Fruit fly (Drosophila melanogaster) whole organism, embryonic: Measurements from ENCODE around the gene CG6295.

ENCODE experiments used
- Aef1 ChIP-seq: fragments of 200-800 bp; sonication (Bioruptor generic); IDR thresholded peaks from 3 replicates; pipeline ENCODE4 v1.3.6; 2022; ENCODE audit warnings: missing biosample characterization, missing genetic modification characterization
- Asciz ChIP-seq: fragments of 200-800 bp; sonication (Bioruptor generic); optimal IDR thresholded peaks from 2 replicates; lab custom pipeline; 2017; ENCODE audit warnings: missing biosample characterization, mild to moderate bottlenecking, missing genetic modification characterization, missing genetic modification reagents
- BtbVII ChIP-seq: fragments of 200-800 bp; sonication (Bioruptor generic); optimal IDR thresholded peaks from 3 replicates; lab custom pipeline; 2017; ENCODE audit warnings: missing biosample characterization, mild to moderate bottlenecking, missing genetic modification characterization
- C15 ChIP-seq: fragments of 200-800 bp; sonication (Bioruptor generic); IDR thresholded peaks from 3 replicates; pipeline ENCODE4 v1.3.6; 2022; ENCODE audit warnings: missing biosample characterization, missing genetic modification characterization
- CG10654 ChIP-seq: fragments of 200-800 bp; sonication (Bioruptor generic); optimal IDR thresholded peaks from 2 replicates; lab custom pipeline; 2016; ENCODE audit warnings: missing biosample characterization, missing genetic modification characterization
- CG12104 ChIP-seq: fragments of 200-800 bp; sonication (Bioruptor generic); optimal IDR thresholded peaks from 3 replicates; lab custom pipeline; 2016; ENCODE audit warnings: missing biosample characterization, missing genetic modification characterization
- CG12219 ChIP-seq: fragments of 200-800 bp; sonication (Bioruptor generic); optimal IDR thresholded peaks from 3 replicates; lab custom pipeline; 2018; ENCODE audit warnings: missing biosample characterization, mild to moderate bottlenecking, missing genetic modification characterization
- CG14014 ChIP-seq: fragments of 200-800 bp; sonication (Bioruptor generic); IDR thresholded peaks from 2 replicates; pipeline ENCODE4 v1.3.6; 2022; ENCODE audit warnings: missing biosample characterization, missing genetic modification characterization
- CG14441 ChIP-seq: fragments of 200-800 bp; sonication (Bioruptor generic); IDR thresholded peaks from 2 replicates; pipeline ENCODE4 v1.3.6; 2022; ENCODE audit warnings: missing biosample characterization, missing genetic modification characterization
- CG18764 ChIP-seq: fragments of 200-800 bp; sonication (Bioruptor generic); optimal IDR thresholded peaks from 3 replicates; lab custom pipeline; 2016; ENCODE audit warnings: missing biosample characterization, missing genetic modification characterization
- CG2678 ChIP-seq: fragments of 200-800 bp; sonication (Bioruptor generic); optimal IDR thresholded peaks from 3 replicates; lab custom pipeline; 2019; ENCODE audit warnings: missing biosample characterization, mild to moderate bottlenecking, missing genetic modification characterization, moderate library complexity
- CG30020 ChIP-seq: fragments of 200-800 bp; optimal IDR thresholded peaks from 2 replicates; lab custom pipeline; 2019; ENCODE audit warnings: missing biosample characterization, mild to moderate bottlenecking, missing genetic modification characterization, moderate library complexity
- CG31441 ChIP-seq: fragments of 200-800 bp; sonication (Bioruptor generic); IDR thresholded peaks from 2 replicates; pipeline ENCODE4 v1.3.6; 2022; ENCODE audit warnings: missing biosample characterization, missing genetic modification characterization
- CG3726 ChIP-seq: fragments of 200-800 bp; sonication (Bioruptor generic); IDR thresholded peaks from 3 replicates; pipeline ENCODE4, ENCODE4 v1.3.6; 2022; ENCODE audit warnings: missing biosample characterization, missing genetic modification characterization
- CG4404 ChIP-seq: fragments of 200-800 bp; sonication (Bioruptor generic); IDR thresholded peaks from 2 replicates; pipeline ENCODE4 v1.3.6; 2022; ENCODE audit warnings: missing biosample characterization, missing genetic modification characterization
- CG5180 ChIP-seq: fragments of 200-800 bp; sonication (Bioruptor generic); optimal IDR thresholded peaks from 3 replicates; lab custom pipeline; 2017; ENCODE audit warnings: missing biosample characterization, missing genetic modification characterization, mild to moderate bottlenecking, moderate library complexity, missing genetic modification reagents
- CG6683 ChIP-seq: fragments of 200-800 bp; sonication (Bioruptor generic); optimal IDR thresholded peaks from 2 replicates; lab custom pipeline; 2017; ENCODE audit warnings: missing biosample characterization, mild to moderate bottlenecking, missing genetic modification characterization, missing genetic modification reagents
- CG6854 ChIP-seq: fragments of 200-800 bp; sonication (Bioruptor generic); optimal IDR thresholded peaks from 3 replicates; lab custom pipeline; 2017; ENCODE audit warnings: missing biosample characterization, mild to moderate bottlenecking, missing genetic modification characterization
- CG7786 ChIP-seq: fragments of 200-800 bp; sonication (Bioruptor generic); optimal IDR thresholded peaks from 2 replicates; lab custom pipeline; 2016; ENCODE audit warnings: missing biosample characterization, missing genetic modification characterization
- CG7987 ChIP-seq: fragments of 200-800 bp; sonication (Bioruptor generic); optimal IDR thresholded peaks from 2 replicates; lab custom pipeline; 2018; ENCODE audit warnings: missing biosample characterization, mild to moderate bottlenecking, missing genetic modification characterization, moderate library complexity
- CG9437 ChIP-seq: fragments of 200-800 bp; sonication (Bioruptor generic); optimal IDR thresholded peaks from 2 replicates; lab custom pipeline; 2018; ENCODE audit warnings: missing biosample characterization, mild to moderate bottlenecking, missing genetic modification characterization
- Chrac-16 ChIP-seq: fragments of 200-800 bp; sonication (Bioruptor generic); optimal IDR thresholded peaks from 3 replicates; lab custom pipeline; 2016; ENCODE audit warnings: missing biosample characterization, missing genetic modification characterization
- D19A ChIP-seq: fragments of 200-800 bp; optimal IDR thresholded peaks from 3 replicates; lab custom pipeline; 2019; ENCODE audit warnings: missing biosample characterization, mild to moderate bottlenecking, missing genetic modification characterization, moderate library complexity
- ERR ChIP-seq: fragments of 200-800 bp; sonication (Bioruptor generic); optimal IDR thresholded peaks from 2 replicates; lab custom pipeline; 2016; ENCODE audit warnings: missing biosample characterization, missing genetic modification characterization
- Eip74EF ChIP-seq, 2 experiments: fragments of 200-800 bp in 1 of 2; fragments of >200 bp in 1 of 2; sonication (Bioruptor generic) in 1 of 2; optimal IDR thresholded peaks; 2 replicates each; lab custom pipeline; 2017 to 2019; ENCODE audit warnings: missing biosample characterization in 2 of 2, missing genetic modification characterization in 2 of 2, mild to moderate bottlenecking in 1 of 2, moderate library complexity in 1 of 2
- Fer3 ChIP-seq: fragments of 200-800 bp; sonication (Bioruptor generic); optimal IDR thresholded peaks from 2 replicates; lab custom pipeline; 2018; ENCODE audit warnings: missing biosample characterization, mild to moderate bottlenecking, missing genetic modification characterization, moderate library complexity
- HHEX ChIP-seq: fragments of 200-800 bp; sonication (Bioruptor generic); optimal IDR thresholded peaks from 3 replicates; lab custom pipeline; 2017; ENCODE audit warnings: missing biosample characterization, mild to moderate bottlenecking, missing genetic modification characterization, missing genetic modification reagents
- Hr78 ChIP-seq, 2 experiments: fragments of 200-800 bp in 1 of 2; fragments of >200 bp in 1 of 2; sonication (Bioruptor generic) in 1 of 2; optimal IDR thresholded peaks; 2 replicates each; lab custom pipeline; 2017 to 2019; ENCODE audit warnings: missing biosample characterization in 2 of 2, missing genetic modification characterization in 2 of 2, mild to moderate bottlenecking in 1 of 2, moderate library complexity in 1 of 2
- Mes4 ChIP-seq: fragments of 200-800 bp; sonication (Bioruptor generic); optimal IDR thresholded peaks from 2 replicates; lab custom pipeline; 2016; ENCODE audit warnings: missing biosample characterization, missing genetic modification characterization
- Myb ChIP-seq: fragments of 200-800 bp; sonication (Bioruptor generic); optimal IDR thresholded peaks from 2 replicates; lab custom pipeline; 2016; ENCODE audit warnings: missing biosample characterization, missing genetic modification characterization
- NC2α ChIP-seq: fragments of 200-800 bp; sonication (Bioruptor generic); optimal IDR thresholded peaks from 2 replicates; lab custom pipeline; 2016; ENCODE audit warnings: missing biosample characterization, missing genetic modification characterization
- Xbp1 ChIP-seq: fragments of 200-800 bp; sonication (Bioruptor generic); optimal IDR thresholded peaks from 3 replicates; lab custom pipeline; 2016; ENCODE audit warnings: missing biosample characterization, mild to moderate bottlenecking, missing genetic modification characterization
- cwo ChIP-seq: fragments of 200-800 bp; sonication (Bioruptor generic); optimal IDR thresholded peaks from 3 replicates; lab custom pipeline; 2017; ENCODE audit warnings: missing biosample characterization, missing genetic modification characterization, mild to moderate bottlenecking, moderate library complexity, missing genetic modification reagents
- eyg ChIP-seq: fragments of 200-800 bp; sonication (Bioruptor generic); optimal IDR thresholded peaks from 3 replicates; lab custom pipeline; 2016; ENCODE audit warnings: missing biosample characterization, missing genetic modification characterization
- fd96Cb ChIP-seq: fragments of 200-800 bp; sonication (Bioruptor generic); optimal IDR thresholded peaks from 2 replicates; lab custom pipeline; 2018; ENCODE audit warnings: missing biosample characterization, mild to moderate bottlenecking, missing genetic modification characterization, moderate library complexity
- ftz-f1 ChIP-seq: fragments of 200-800 bp; sonication (Bioruptor generic); optimal IDR thresholded peaks from 2 replicates; lab custom pipeline; 2016; ENCODE audit warnings: missing biosample characterization, missing genetic modification characterization
- gem ChIP-seq: fragments of 200-800 bp; sonication (Bioruptor generic); optimal IDR thresholded peaks from 2 replicates; lab custom pipeline; 2019; ENCODE audit warnings: missing biosample characterization, mild to moderate bottlenecking, missing genetic modification characterization, moderate library complexity
- grau ChIP-seq: fragments of 200-800 bp; optimal IDR thresholded peaks from 3 replicates; lab custom pipeline; 2019; ENCODE audit warnings: missing biosample characterization, mild to moderate bottlenecking, missing genetic modification characterization, moderate library complexity
- jing ChIP-seq: fragments of 200-800 bp; sonication (Bioruptor generic); optimal IDR thresholded peaks from 2 replicates; lab custom pipeline; 2018; ENCODE audit warnings: missing biosample characterization, mild to moderate bottlenecking, missing genetic modification characterization
- jumu ChIP-seq: fragments of 200-800 bp; sonication (Bioruptor generic); optimal IDR thresholded peaks from 3 replicates; lab custom pipeline; 2016; ENCODE audit warnings: missing biosample characterization, missing genetic modification characterization
- klu ChIP-seq: fragments of 200-800 bp; sonication (Bioruptor generic); IDR thresholded peaks from 2 replicates; pipeline ENCODE4 v1.3.6; 2022; ENCODE audit warnings: missing biosample characterization, missing genetic modification characterization
- nerfin-1 ChIP-seq: fragments of 200-800 bp; sonication (Bioruptor generic); optimal IDR thresholded peaks from 3 replicates; lab custom pipeline; 2019; ENCODE audit warnings: missing biosample characterization, mild to moderate bottlenecking, missing genetic modification characterization, moderate library complexity
- nom ChIP-seq: fragments of 200-800 bp; sonication (Bioruptor generic); optimal IDR thresholded peaks from 2 replicates; lab custom pipeline; 2017; ENCODE audit warnings: missing biosample characterization, missing genetic modification characterization, mild to moderate bottlenecking, moderate library complexity, missing genetic modification reagents
- pho ChIP-seq: fragments of 200-800 bp; sonication (Bioruptor generic); optimal IDR thresholded peaks from 2 replicates; lab custom pipeline; 2016; ENCODE audit warnings: missing biosample characterization, missing genetic modification characterization
- pnt ChIP-seq: fragments of 200-800 bp; sonication (Bioruptor generic); optimal IDR thresholded peaks from 3 replicates; lab custom pipeline; 2016; ENCODE audit warnings: missing biosample characterization, missing genetic modification characterization
- prd ChIP-seq, 3 experiments: fragments of >200 bp in 2 of 3; fragments of 200-800 bp in 1 of 3; sonication (Bioruptor generic) in 1 of 3; optimal IDR thresholded peaks in 2 of 3; IDR thresholded peaks in 1 of 3; 2 replicates in 2 of 3; 3 replicates in 1 of 3; pipeline versions ENCODE4 v1.3.6 to Lab custom; 2017 to 2022; ENCODE audit warnings: missing biosample characterization in 1 of 3, missing genetic modification characterization in 1 of 3
- tgo ChIP-seq: fragments of 200-800 bp; sonication (Bioruptor generic); IDR thresholded peaks from 3 replicates; pipeline ENCODE4 v1.3.6; 2022; ENCODE audit warnings: missing biosample characterization, missing genetic modification characterization
- unpg ChIP-seq: fragments of 200-800 bp; sonication (Bioruptor generic); optimal IDR thresholded peaks from 3 replicates; lab custom pipeline; 2018; ENCODE audit warnings: missing biosample characterization, mild to moderate bottlenecking, missing genetic modification characterization, moderate library complexity
- zfh1 ChIP-seq: fragments of 200-800 bp; sonication (Bioruptor generic); IDR thresholded peaks from 3 replicates; pipeline ENCODE4 v1.3.6; 2022; ENCODE audit warnings: missing biosample characterization, missing genetic modification characterization

Gene CG6295

DNA sequence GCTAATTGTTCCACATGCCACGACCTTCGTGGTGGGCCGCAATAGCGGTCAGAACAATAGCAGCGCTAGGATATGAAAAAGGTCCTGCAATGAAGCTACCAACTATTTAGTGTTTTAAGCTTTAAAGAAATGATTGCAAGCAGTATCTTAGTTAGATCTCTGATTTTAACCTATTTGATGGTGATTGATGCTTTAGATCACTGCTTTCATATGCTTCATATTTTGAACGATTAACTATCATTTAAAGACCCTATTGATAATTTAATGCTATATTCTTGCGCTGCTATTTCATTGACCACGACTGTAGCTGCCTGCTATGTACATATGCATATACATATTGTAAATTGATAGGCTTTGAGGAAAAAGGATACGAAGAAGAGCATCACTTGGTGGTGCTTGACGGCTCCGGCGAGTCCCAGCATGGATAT lies 43.1 kb downstream of the CG6295 start (continued):
- TF ChIP-seq unpg (GFP tag; lab: Kevin White, UChicago) (peak; percentile 62), C15 (peak; percentile 6; the same call in 1 of the 3 replicates), D19A (tag; lab: Kevin White, UChicago) (peak; percentile 67), eyg (GFP tag; lab: Kevin White, UChicago) (no peak), Myb (peak; percentile 19), CG9437 (GFP tag; lab: Kevin White, UChicago) (no peak), Mes4 (GFP tag; lab: Kevin White, UChicago) (no peak), grau (tag; lab: Kevin White, UChicago) (peak; percentile 59), CG3726 (GFP tag; lab: Robert Waterston, UW) (no peak), BtbVII (peak; percentile 78), NC2α (no peak), CG30020 (tag; lab: Kevin White, UChicago) (no peak), CG6683 (GFP tag; lab: Kevin White, UChicago) (no peak), CG5180 (peak; percentile 68), jumu (GFP tag; lab: Kevin White, UChicago) (peak; percentile 55), jing (peak; percentile 0), CG4404 (GFP tag; lab: Robert Waterston, UW) (peak; percentile 54), Asciz (GFP tag; lab: Kevin White, UChicago) (peak; percentile 78), klu (GFP tag; lab: Robert Waterston, UW) (peak; percentile 38; the same call in 1 of the 2 replicates), CG18764 (peak; percentile 74), ftz-f1 (GFP tag; lab: Kevin White, UChicago) (peak; percentile 1), ERR (peak; percentile 60), zfh1 (GFP tag; lab: Robert Waterston, UW) (peak; percentile 59; the same call in 1 of the 3 replicates), Aef1 (GFP tag; lab: Robert Waterston, UW) (peak; percentile 59; the same call in 2 of the 3 replicates), CG14014 (GFP tag; lab: Robert Waterston, UW) (peak; percentile 45; the same call in 1 of the 2 replicates), pnt (GFP tag; lab: Kevin White, UChicago) (peak; percentile 46), Hr78 (GFP tag; optimal IDR thresholded peaks at IDR 0.05; lab: Kevin White, UChicago) (peak in 1 of 2 experiments; percentile 25), CG14441 (GFP tag; lab: Robert Waterston, UW) (peak; percentile 38), nerfin-1 (peak; percentile 67), gem (tag; lab: Kevin White, UChicago) (peak; percentile 64), CG6854 (GFP tag; lab: Kevin White, UChicago) (peak; percentile 53), CG10654 (peak; percentile 5), CG31441 (GFP tag; lab: Robert Waterston, UW) (peak; percentile 70), Eip74EF (GFP tag; optimal IDR thresholded peaks at IDR 0.05; lab: Kevin White, UChicago) (peak in 1 of 2 experiments; percentile 68), Xbp1 (GFP tag; lab: Kevin White, UChicago) (peak; percentile 51), CG12219 (GFP tag; lab: Kevin White, UChicago) (peak; percentile 52), fd96Cb (tag; lab: Kevin White, UChicago) (peak; percentile 33), CG12104 (GFP tag; lab: Kevin White, UChicago) (peak; percentile 79), Fer3 (tag; lab: Kevin White, UChicago) (peak; percentile 83), cwo (GFP tag; lab: Kevin White, UChicago) (peak; percentile 72), nom (peak; percentile 76), Chrac-16 (peak; percentile 6), pho (GFP tag; lab: Kevin White, UChicago) (peak; percentile 18), CG7987 (GFP tag; lab: Kevin White, UChicago) (peak; percentile 55), CG2678 (tag; lab: Kevin White, UChicago) (peak; percentile 49), CG7786 (GFP tag; lab: Kevin White, UChicago) (peak; percentile 8), tgo (GFP tag; lab: Robert Waterston, UW) (peak; percentile 50; the same call in 1 of the 3 replicates), prd (optimal IDR thresholded peaks at IDR 0.05; lab: Kevin White, UChicago) (no peak), prd (GFP tag; IDR thresholded peaks at IDR 0.05; lab: Robert Waterston, UW) (peak; percentile 74), HHEX (GFP tag; lab: Kevin White, UChicago) (peak; percentile 58)
